Worm (Caenorhabditis elegans) whole organism, L2 larva: Measurements from ENCODE around the gene tbc-12.
A peak's percentile ranks its signal among the peaks of the same experiment; 100 is the strongest.

Experiments
- R02D3.7 ChIP-seq: fragments of 150-350 bp; optimal IDR thresholded peaks from 2 replicates; lab custom pipeline; 2014; ENCODE audit warnings: missing biosample characterization, missing genetic modification characterization
- ZK546.5 ChIP-seq: sonication (generic microtip); optimal IDR thresholded peaks from 2 replicates; lab custom pipeline; 2017; ENCODE audit warnings: missing biosample characterization, missing genetic modification characterization
- ama-1 ChIP-seq: fragments of 150-350 bp; optimal IDR thresholded peaks from 2 replicates; lab custom pipeline; 2018; ENCODE audit warnings: inconsistent platforms
- ceh-82 ChIP-seq: fragments of 150-350 bp; optimal IDR thresholded peaks from 2 replicates; lab custom pipeline; 2014; ENCODE audit warnings: missing biosample characterization, missing genetic modification characterization
- crh-2 ChIP-seq: sonication (generic microtip); optimal IDR thresholded peaks from 2 replicates; lab custom pipeline; 2017; ENCODE audit warnings: missing biosample characterization, missing genetic modification characterization
- egl-27 ChIP-seq: sonication (generic microtip); optimal IDR thresholded peaks from 3 replicates; lab custom pipeline; 2017; ENCODE audit warnings: missing biosample characterization, missing genetic modification reagents, missing genetic modification characterization
- elt-1 ChIP-seq: fragments of 150-350 bp; optimal IDR thresholded peaks from 2 replicates; lab custom pipeline; 2014; ENCODE audit warnings: missing biosample characterization, missing genetic modification characterization
- gmeb-1 ChIP-seq: fragments of 150-350 bp; optimal IDR thresholded peaks from 2 replicates; lab custom pipeline; 2014; ENCODE audit warnings: missing biosample characterization, missing genetic modification characterization
- lin-11 ChIP-seq: fragments of 150-350 bp; sonication (generic microtip); optimal IDR thresholded peaks from 2 replicates; lab custom pipeline; 2014; ENCODE audit warnings: missing biosample characterization, missing genetic modification characterization, inconsistent platforms, mixed read lengths
- lin-13 ChIP-seq: fragments of 150-350 bp; optimal IDR thresholded peaks from 2 replicates; lab custom pipeline; 2014; ENCODE audit warnings: missing biosample characterization, missing genetic modification reagents, missing genetic modification characterization
- lin-39 ChIP-seq: fragments of 150-350 bp; optimal IDR thresholded peaks from 2 replicates; lab custom pipeline; 2014; ENCODE audit warnings: missing biosample characterization, missing genetic modification reagents, missing genetic modification characterization
- mdl-1 ChIP-seq, 2 experiments: fragments of 150-350 bp in 1 of 2; sonication (generic microtip) in 1 of 2; optimal IDR thresholded peaks; 2 replicates each; lab custom pipeline; 2017; ENCODE audit warnings: missing biosample characterization in 2 of 2, missing genetic modification characterization in 2 of 2
- nhr-10 ChIP-seq: sonication (generic microtip); optimal IDR thresholded peaks from 2 replicates; lab custom pipeline; 2017; ENCODE audit warnings: missing biosample characterization, missing genetic modification characterization
- nhr-12 ChIP-seq: fragments of 150-350 bp; optimal IDR thresholded peaks from 2 replicates; lab custom pipeline; 2014; ENCODE audit warnings: missing biosample characterization, missing genetic modification characterization
- nhr-129 ChIP-seq: fragments of 150-350 bp; optimal IDR thresholded peaks from 2 replicates; lab custom pipeline; 2014; ENCODE audit warnings: missing biosample characterization, missing genetic modification characterization
- nhr-21 ChIP-seq: fragments of 150-350 bp; optimal IDR thresholded peaks from 2 replicates; lab custom pipeline; 2014; ENCODE audit warnings: missing biosample characterization, missing genetic modification characterization
- nhr-23 ChIP-seq: fragments of 150-350 bp; optimal IDR thresholded peaks from 2 replicates; lab custom pipeline; 2014; ENCODE audit warnings: missing biosample characterization, missing genetic modification reagents, missing genetic modification characterization
- nhr-237 ChIP-seq: fragments of 150-350 bp; optimal IDR thresholded peaks from 2 replicates; lab custom pipeline; 2014; ENCODE audit warnings: missing biosample characterization, missing genetic modification characterization
- nhr-25 ChIP-seq: fragments of 150-350 bp; sonication (generic microtip); optimal IDR thresholded peaks from 3 replicates; lab custom pipeline; 2014; ENCODE audit warnings: missing biosample characterization, missing genetic modification characterization
- nhr-6 ChIP-seq: fragments of 150-350 bp; optimal IDR thresholded peaks from 2 replicates; lab custom pipeline; 2014; ENCODE audit warnings: missing biosample characterization, missing genetic modification characterization
- nhr-77 ChIP-seq: fragments of 150-350 bp; optimal IDR thresholded peaks from 2 replicates; lab custom pipeline; 2014; ENCODE audit warnings: missing biosample characterization, missing genetic modification characterization
- sem-4 ChIP-seq: fragments of 150-350 bp; optimal IDR thresholded peaks from 2 replicates; lab custom pipeline; 2014; ENCODE audit warnings: missing biosample characterization, missing genetic modification reagents, missing genetic modification characterization
- sma-3 ChIP-seq: sonication (generic microtip); optimal IDR thresholded peaks from 2 replicates; lab custom pipeline; 2016; ENCODE audit warnings: missing genetic modification reagents, missing genetic modification characterization, missing compliant biosample characterization
- sma-9 ChIP-seq, 2 experiments: fragments of 150-350 bp in 1 of 2; sonication (generic microtip) in 1 of 2; optimal IDR thresholded peaks; 2 replicates each; lab custom pipeline; 2014 to 2016; ENCODE audit warnings: missing genetic modification characterization in 2 of 2, mild to moderate bottlenecking in 1 of 2, missing biosample characterization in 1 of 2, missing compliant biosample characterization in 1 of 2, missing genetic modification reagents in 1 of 2, moderate library complexity in 1 of 2
- snpc-4 ChIP-seq: fragments of 150-350 bp; optimal IDR thresholded peaks from 2 replicates; lab custom pipeline; 2014; ENCODE audit warnings: missing biosample characterization, missing genetic modification characterization
- unc-39 ChIP-seq: fragments of 150-350 bp; optimal IDR thresholded peaks from 2 replicates; lab custom pipeline; 2014; ENCODE audit warnings: missing biosample characterization, missing genetic modification characterization
- unc-55 ChIP-seq: fragments of 150-350 bp; sonication (generic microtip); optimal IDR thresholded peaks from 3 replicates; lab custom pipeline; 2014; ENCODE audit warnings: missing biosample characterization, missing genetic modification reagents, missing genetic modification characterization
- zag-1 ChIP-seq: fragments of 150-350 bp; optimal IDR thresholded peaks from 2 replicates; lab custom pipeline; 2014; ENCODE audit warnings: missing biosample characterization, missing genetic modification characterization
- ztf-1 ChIP-seq: fragments of 200-800 bp; sonication (Bioruptor generic); conservative IDR thresholded peaks from 2 replicates; pipeline ENCODE4 v1.3.6; 2022; ENCODE audit warnings: missing genetic modification characterization, missing compliant biosample characterization
- ztf-11 ChIP-seq: sonication (generic microtip); optimal IDR thresholded peaks from 2 replicates; lab custom pipeline; 2017; ENCODE audit warnings: missing biosample characterization, missing genetic modification characterization
- ztf-4 ChIP-seq: fragments of 150-350 bp; optimal IDR thresholded peaks from 2 replicates; lab custom pipeline; 2014; ENCODE audit warnings: missing biosample characterization, missing genetic modification characterization

Gene tbc-12

ce11 chrX:2526078-2526477, 6.2 kb downstream of the tbc-12 start:
- TF ChIP-seq ztf-1 (no peak), ama-1 (lab: Kevin White, UChicago) (no peak), nhr-10 (tag; lab: Kevin White, UChicago) (no peak), nhr-237 (tag; lab: Kevin White, UChicago) (no peak), ceh-82 (tag; lab: Kevin White, UChicago) (no peak), nhr-12 (tag; lab: Kevin White, UChicago) (no peak)

DNA sequence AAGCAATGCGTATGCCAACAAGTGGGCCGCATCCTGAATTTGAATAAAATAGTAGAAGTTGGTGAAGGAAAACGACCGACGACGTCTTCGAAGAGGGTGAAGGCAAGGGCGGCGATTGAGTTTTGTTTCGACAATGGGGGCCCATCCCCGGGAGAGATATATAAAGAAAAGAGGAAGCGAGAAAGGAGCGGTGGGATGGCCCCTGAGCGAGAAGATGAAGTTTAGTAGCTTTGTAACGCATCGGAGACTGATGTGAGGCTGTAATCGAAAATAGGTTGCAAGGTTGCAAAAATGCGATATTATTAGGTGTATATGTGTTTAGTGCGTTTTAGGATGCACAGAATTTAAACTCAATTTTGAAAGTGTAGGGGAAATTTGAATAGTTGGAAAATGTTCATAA, 9.6 kb downstream of the tbc-12 start:
- TF ChIP-seq sma-9 (GFP tag; optimal IDR thresholded peaks at IDR 0.05; lab: Kevin White, UChicago): no peak
- TF ChIP-seq sma-9 (tag; optimal IDR thresholded peaks at IDR 0.05; lab: Kevin White, UChicago): no peak
- no peak for TF ChIP-seq ztf-1
- TF ChIP-seq nhr-12 (tag; lab: Kevin White, UChicago): no peak
- TF ChIP-seq, all 48 proteins: peak for 0

DNA sequence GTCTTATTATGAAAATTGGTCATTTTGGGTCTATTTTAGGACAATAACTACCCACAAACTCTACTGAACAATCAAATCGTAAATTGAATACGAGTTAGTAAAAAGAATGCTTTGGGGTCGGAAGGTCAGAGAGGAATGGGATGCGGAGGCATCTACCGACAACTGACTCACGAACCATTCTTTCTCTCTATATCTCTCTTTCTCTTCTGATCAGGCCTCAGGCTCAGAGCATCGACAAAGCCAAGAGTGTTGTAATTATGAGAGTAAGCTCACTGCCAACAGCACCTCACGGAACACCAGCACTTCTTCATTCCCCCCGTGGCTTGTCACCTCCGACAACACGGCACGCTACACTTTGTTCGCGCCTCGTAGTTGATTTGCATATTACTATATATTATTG, 11.8 kb downstream of the tbc-12 start:
- no peak for TF ChIP-seq unc-55 (GFP tag; lab: Kevin White, UChicago)
- no peak for TF ChIP-seq nhr-23 (tag; lab: Kevin White, UChicago)
- TF ChIP-seq lin-39 (tag; lab: Kevin White, UChicago): no peak
- no peak for TF ChIP-seq egl-27 (tag; lab: Kevin White, UChicago)
- TF ChIP-seq ztf-4: no peak
- TF ChIP-seq mdl-1 (tag; optimal IDR thresholded peaks at IDR 0.05; lab: Kevin White, UChicago): no peak
- no peak for TF ChIP-seq ztf-1
- no peak for TF ChIP-seq zag-1
- TF ChIP-seq unc-39: no peak
- TF ChIP-seq nhr-25: no peak
- no peak for TF ChIP-seq crh-2 (tag; lab: Kevin White, UChicago)
- no peak for TF ChIP-seq R02D3.7 (tag; lab: Kevin White, UChicago)
- no peak for TF ChIP-seq nhr-129 (tag; lab: Kevin White, UChicago)
- TF ChIP-seq ZK546.5: no peak
- TF ChIP-seq nhr-21 (tag; lab: Kevin White, UChicago): no peak
- TF ChIP-seq gmeb-1 (tag; lab: Kevin White, UChicago): no peak
- no peak for TF ChIP-seq nhr-6 (tag; lab: Kevin White, UChicago)
- no peak for TF ChIP-seq ztf-11 (tag; lab: Kevin White, UChicago)
- TF ChIP-seq elt-1 (tag; lab: Kevin White, UChicago): no peak
- no peak for TF ChIP-seq snpc-4
- TF ChIP-seq, all 48 proteins: peak for 0

- TF ChIP-seq unc-55 (GFP tag; lab: Kevin White, UChicago) (peak; percentile 13), nhr-77 (tag; lab: Kevin White, UChicago) (no peak), ceh-82 (tag; lab: Kevin White, UChicago) (no peak)
Measured at ce11 chrX:2516949-2517696, 15.1 kb downstream of the tbc-12 start.

ce11 chrX:2515224-2515623, 17.0 kb downstream of the tbc-12 start, which contains the start of gene syg-1:
Gene syg-1 (minus strand): TSS chrX:2515324.
- TF ChIP-seq sem-4 (tag; lab: Kevin White, UChicago): no peak
- TF ChIP-seq gmeb-1 (tag; lab: Kevin White, UChicago): no peak
- TF ChIP-seq nhr-23 (tag; lab: Kevin White, UChicago): no peak
- TF ChIP-seq lin-13 (GFP tag; lab: Kevin White, UChicago): no peak
- TF ChIP-seq R02D3.7 (tag; lab: Kevin White, UChicago): no peak
- TF ChIP-seq sma-9 (GFP tag; optimal IDR thresholded peaks at IDR 0.05; lab: Kevin White, UChicago): no peak
- TF ChIP-seq sma-9 (tag; optimal IDR thresholded peaks at IDR 0.05; lab: Kevin White, UChicago): no peak
- TF ChIP-seq nhr-12 (tag; lab: Kevin White, UChicago): no peak
- no peak for TF ChIP-seq sma-3
- no peak for TF ChIP-seq snpc-4
- TF ChIP-seq ama-1 (lab: Kevin White, UChicago): no peak
- no peak for TF ChIP-seq lin-11

ce11 chrX:2513667-2514198, 18.5 kb downstream of the tbc-12 start:
- TF ChIP-seq ceh-82 (tag; lab: Kevin White, UChicago): no peak
- no peak for TF ChIP-seq nhr-129 (tag; lab: Kevin White, UChicago)
